Worm (Caenorhabditis elegans) whole organism, L1 larva: ENCODE data around the gene C49C8.8.

Experiments used
- C16A3.4 ChIP-seq: fragments of 150-350 bp; optimal IDR thresholded peaks from 2 replicates; lab custom pipeline; 2014; ENCODE audit warnings: missing biosample characterization, missing genetic modification characterization
- alr-1 ChIP-seq: fragments of 200-800 bp; sonication (Bioruptor generic); optimal IDR thresholded peaks from 2 replicates; lab custom pipeline; 2018; ENCODE audit warnings: borderline replicate concordance, mild to moderate bottlenecking, missing genetic modification characterization, missing compliant biosample characterization
- blmp-1 ChIP-seq: fragments of 150-350 bp; optimal IDR thresholded peaks from 2 replicates; lab custom pipeline; 2014; ENCODE audit warnings: missing biosample characterization, missing genetic modification characterization
- ceh-8 ChIP-seq: fragments of 200-800 bp; sonication (Bioruptor generic); optimal IDR thresholded peaks from 2 replicates; lab custom pipeline; 2018; ENCODE audit warnings: mild to moderate bottlenecking, missing genetic modification characterization, moderate library complexity, missing compliant biosample characterization
- ceh-90 ChIP-seq: sonication (generic microtip); optimal IDR thresholded peaks from 2 replicates; lab custom pipeline; 2016; ENCODE audit warnings: missing genetic modification characterization, missing compliant biosample characterization
- ces-1 ChIP-seq: fragments of 150-350 bp; optimal IDR thresholded peaks from 2 replicates; lab custom pipeline; 2014; ENCODE audit warnings: missing biosample characterization, missing genetic modification reagents, missing genetic modification characterization
- dpl-1 ChIP-seq, 3 experiments: fragments of 150-350 bp in 2 of 3; sonication (generic microtip) in 1 of 3; optimal IDR thresholded peaks; 2 replicates each; lab custom pipeline; 2014 to 2017; ENCODE audit warnings: missing biosample characterization in 3 of 3, missing genetic modification characterization in 3 of 3, missing genetic modification reagents in 3 of 3
- dsc-1 ChIP-seq: sonication (generic microtip); optimal IDR thresholded peaks from 2 replicates; lab custom pipeline; 2016; ENCODE audit warnings: mild to moderate bottlenecking, missing genetic modification characterization, missing compliant biosample characterization
- efl-3 ChIP-seq: fragments of 200-800 bp; sonication (Bioruptor generic); optimal IDR thresholded peaks from 2 replicates; lab custom pipeline; 2018; ENCODE audit warnings: mild to moderate bottlenecking, missing genetic modification characterization, missing compliant biosample characterization
- egl-13 ChIP-seq: sonication (generic microtip); optimal IDR thresholded peaks from 2 replicates; lab custom pipeline; 2016; ENCODE audit warnings: missing genotype, missing genetic modification reagents, missing genetic modification characterization, missing compliant biosample characterization
- egl-27 ChIP-seq, 2 experiments: fragments of 150-350 bp in 1 of 2; sonication (generic microtip); optimal IDR thresholded peaks; 3 replicates each; lab custom pipeline; 2017 to 2018; ENCODE audit warnings: missing biosample characterization in 2 of 2, missing genetic modification characterization in 2 of 2, missing genetic modification reagents in 2 of 2
- elt-2 ChIP-seq: sonication (generic microtip); optimal IDR thresholded peaks from 2 replicates; lab custom pipeline; 2016; ENCODE audit warnings: missing genetic modification characterization, mild to moderate bottlenecking, inconsistent platforms, missing compliant biosample characterization, missing genetic modification reagents
- ets-5 ChIP-seq: fragments of 200-800 bp; sonication (Bioruptor generic); IDR thresholded peaks from 2 replicates; pipeline ENCODE4 v1.3.6; 2022; ENCODE audit warnings: missing genetic modification characterization, missing compliant biosample characterization
- fkh-10 ChIP-seq: sonication (generic microtip); optimal IDR thresholded peaks from 2 replicates; lab custom pipeline; 2017; ENCODE audit warnings: missing biosample characterization, missing genetic modification reagents, missing genetic modification characterization
- fkh-4 ChIP-seq: sonication (generic microtip); optimal IDR thresholded peaks from 2 replicates; lab custom pipeline; 2016; ENCODE audit warnings: missing compliant biosample characterization, missing genetic modification characterization, borderline replicate concordance
- irx-1 ChIP-seq: sonication (generic microtip); optimal IDR thresholded peaks from 2 replicates; lab custom pipeline; 2016; ENCODE audit warnings: missing genetic modification characterization, missing compliant biosample characterization
- lin-14 ChIP-seq: fragments of 200-800 bp; sonication (Bioruptor generic); optimal IDR thresholded peaks from 2 replicates; lab custom pipeline; 2018; ENCODE audit warnings: mild to moderate bottlenecking, missing genetic modification characterization, moderate library complexity, missing compliant biosample characterization
- lin-39 ChIP-seq: fragments of 150-350 bp; optimal IDR thresholded peaks from 2 replicates; lab custom pipeline; 2014; ENCODE audit warnings: missing biosample characterization, missing genetic modification reagents, missing genetic modification characterization
- mef-2 ChIP-seq: fragments of 150-350 bp; optimal IDR thresholded peaks from 2 replicates; lab custom pipeline; 2014; ENCODE audit warnings: missing biosample characterization, missing genetic modification characterization
- mep-1 ChIP-seq: fragments of 150-350 bp; optimal IDR thresholded peaks from 2 replicates; lab custom pipeline; 2014; ENCODE audit warnings: missing biosample characterization, missing genetic modification characterization
- nhr-11 ChIP-seq: fragments of 150-350 bp; optimal IDR thresholded peaks from 2 replicates; lab custom pipeline; 2014; ENCODE audit warnings: missing biosample characterization, missing genetic modification characterization
- nhr-12 ChIP-seq: sonication (generic microtip); optimal IDR thresholded peaks from 2 replicates; lab custom pipeline; 2017; ENCODE audit warnings: missing biosample characterization, missing genetic modification characterization
- nhr-19 ChIP-seq: fragments of 200-800 bp; sonication (Bioruptor generic); conservative IDR thresholded peaks from 2 replicates; pipeline ENCODE4 v1.3.6; 2022; ENCODE audit warnings: missing genetic modification characterization, missing compliant biosample characterization
- nhr-20 ChIP-seq: sonication (generic microtip); optimal IDR thresholded peaks from 2 replicates; lab custom pipeline; 2016; ENCODE audit warnings: mild to moderate bottlenecking, missing genetic modification characterization, missing compliant biosample characterization
- nhr-71 ChIP-seq: sonication (generic microtip); optimal IDR thresholded peaks from 2 replicates; lab custom pipeline; 2016; ENCODE audit warnings: mild to moderate bottlenecking, missing genetic modification characterization, moderate library complexity, missing compliant biosample characterization
- nhr-76 ChIP-seq: sonication (generic microtip); optimal IDR thresholded peaks from 2 replicates; lab custom pipeline; 2017; ENCODE audit warnings: missing biosample characterization, missing genetic modification characterization
- nhr-77 ChIP-seq: fragments of 150-350 bp; optimal IDR thresholded peaks from 2 replicates; lab custom pipeline; 2014; ENCODE audit warnings: missing biosample characterization, missing genetic modification characterization
- nhr-85 ChIP-seq: sonication (generic microtip); peaks from one replicate; lab custom pipeline; 2016; ENCODE audit warnings: missing genetic modification characterization, inconsistent platforms, missing compliant biosample characterization
- pax-3 ChIP-seq: fragments of 200-800 bp; sonication (Bioruptor generic); optimal IDR thresholded peaks from 2 replicates; lab custom pipeline; 2018; ENCODE audit warnings: mild to moderate bottlenecking, missing genetic modification characterization, moderate library complexity, missing compliant biosample characterization
- rnt-1 ChIP-seq: sonication (generic microtip); optimal IDR thresholded peaks from 2 replicates; lab custom pipeline; 2016; ENCODE audit warnings: mild to moderate bottlenecking, missing genetic modification characterization, moderate library complexity, missing compliant biosample characterization
- snpc-4 ChIP-seq: fragments of 150-350 bp; optimal IDR thresholded peaks from 2 replicates; lab custom pipeline; 2014; ENCODE audit warnings: missing biosample characterization, missing genetic modification characterization
- snu-23 ChIP-seq: sonication (generic microtip); optimal IDR thresholded peaks from 2 replicates; lab custom pipeline; 2016; ENCODE audit warnings: missing genetic modification characterization, missing compliant biosample characterization
- sptf-1 ChIP-seq: fragments of 150-350 bp; optimal IDR thresholded peaks from 2 replicates; lab custom pipeline; 2014; ENCODE audit warnings: missing biosample characterization, missing genetic modification characterization
- sup-37 ChIP-seq: fragments of 200-800 bp; sonication (Bioruptor generic); optimal IDR thresholded peaks from 2 replicates; lab custom pipeline; 2018; ENCODE audit warnings: mild to moderate bottlenecking, missing genetic modification characterization, missing compliant biosample characterization
- swsn-7 ChIP-seq: sonication (generic microtip); optimal IDR thresholded peaks from 2 replicates; lab custom pipeline; 2016; ENCODE audit warnings: missing genetic modification characterization, missing compliant biosample characterization
- tbx-2 ChIP-seq: sonication (generic microtip); optimal IDR thresholded peaks from 2 replicates; lab custom pipeline; 2016; ENCODE audit warnings: missing genetic modification characterization, missing compliant biosample characterization
- unc-130 ChIP-seq: fragments of 150-350 bp; optimal IDR thresholded peaks from 2 replicates; lab custom pipeline; 2017; ENCODE audit warnings: missing biosample characterization, missing genetic modification characterization, inconsistent platforms
- unc-30 ChIP-seq: sonication (generic microtip); optimal IDR thresholded peaks from 2 replicates; lab custom pipeline; 2017; ENCODE audit warnings: missing biosample characterization, missing genetic modification characterization
- ztf-11 ChIP-seq, 2 experiments: sonication (generic microtip); optimal IDR thresholded peaks; 2 replicates each; lab custom pipeline; 2016 to 2017; ENCODE audit warnings: missing genetic modification characterization in 2 of 2, missing biosample characterization in 1 of 2, missing compliant biosample characterization in 1 of 2

Gene C49C8.8

DNA sequence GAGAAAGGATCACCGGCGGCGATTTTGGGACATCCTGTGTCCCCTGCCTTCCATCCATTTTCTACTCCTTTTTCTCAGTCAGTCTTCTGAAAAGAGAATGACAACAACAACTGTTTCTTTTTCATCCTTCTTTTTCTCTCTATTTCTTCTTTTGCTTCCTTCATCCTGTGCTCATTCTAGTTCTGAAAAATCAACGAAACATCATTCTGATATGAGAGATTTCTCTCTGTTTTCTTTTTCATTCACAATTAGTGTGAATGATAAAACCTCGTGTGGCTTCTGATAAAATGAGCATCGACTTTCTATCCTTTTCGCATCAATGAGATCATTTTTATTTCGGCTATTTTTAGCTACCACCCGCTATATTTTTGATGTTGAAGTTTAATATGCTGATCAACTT lies 46.7 kb upstream of the C49C8.8 start (continued):
- no peak for TF ChIP-seq alr-1
- TF ChIP-seq fkh-10 (GFP tag; lab: Kevin White, UChicago): no peak
- no peak for TF ChIP-seq pax-3 (tag; lab: Kevin White, UChicago)
- no peak for TF ChIP-seq ztf-11 (tag; optimal IDR thresholded peaks at IDR 0.05; lab: Kevin White, UChicago)
- TF ChIP-seq nhr-12 (tag; lab: Kevin White, UChicago): no peak
- TF ChIP-seq sptf-1: no peak
- no peak for TF ChIP-seq ets-5 (GFP tag; lab: Robert Waterston, UW)
- TF ChIP-seq irx-1 (tag; lab: Kevin White, UChicago): no peak
- no peak for TF ChIP-seq efl-3
- TF ChIP-seq dpl-1 (GFP tag; optimal IDR thresholded peaks at IDR 0.05; lab: Kevin White, UChicago): no peak
- TF ChIP-seq rnt-1: peak; percentile 43
- peak; percentile 4 for TF ChIP-seq swsn-7 (tag; lab: Kevin White, UChicago)
- no peak for TF ChIP-seq elt-2 (tag; lab: Kevin White, UChicago)
- no peak for TF ChIP-seq dsc-1 (tag; lab: Kevin White, UChicago)
- peak; percentile 44 for TF ChIP-seq lin-39 (tag; lab: Kevin White, UChicago)
- no peak for TF ChIP-seq C16A3.4
- TF ChIP-seq nhr-76: no peak
- no peak for TF ChIP-seq mep-1 (tag; lab: Kevin White, UChicago)
- TF ChIP-seq ceh-90 (tag; lab: Kevin White, UChicago): no peak
- peak; percentile 45 for TF ChIP-seq nhr-11 (tag; lab: Kevin White, UChicago)
- no peak for TF ChIP-seq egl-13 (tag; lab: Kevin White, UChicago)
- no peak for TF ChIP-seq unc-30 (tag; lab: Kevin White, UChicago)
- no peak for TF ChIP-seq egl-27 (tag; optimal IDR thresholded peaks at IDR 0.05; lab: Kevin White, UChicago)

DNA sequence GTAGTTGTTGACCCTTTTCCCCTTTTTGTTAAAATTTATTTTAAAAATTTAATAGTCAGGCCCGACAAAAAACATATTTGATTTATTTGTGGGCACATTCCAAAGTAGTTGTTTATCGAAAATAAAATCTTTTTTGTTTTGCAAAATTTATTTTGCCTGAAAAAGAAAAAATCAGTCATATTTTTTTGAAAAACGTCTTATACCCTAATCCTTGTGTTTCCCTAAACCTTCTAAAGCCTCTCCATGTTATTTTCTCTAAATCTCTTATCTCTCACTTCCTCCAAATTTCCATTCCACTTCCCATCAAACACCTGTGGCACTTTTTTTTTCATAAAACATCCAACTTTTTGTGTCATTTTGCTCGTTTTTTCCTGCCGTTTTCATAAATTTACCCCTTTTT lies 43.7 kb upstream of the C49C8.8 start:
- TF ChIP-seq nhr-71 (tag; lab: Kevin White, UChicago) (no peak), snpc-4 (tag; lab: Kevin White, UChicago) (no peak), unc-130 (tag; lab: Kevin White, UChicago) (no peak), mef-2 (tag; lab: Kevin White, UChicago) (no peak)

ce11 chrIV:8608934-8609333 lies 43.0 kb upstream of the C49C8.8 start, which contains the start of gene F42A9.6:
TSS of gene F42A9.6 (plus strand) at chrIV:8609234.
- no peak for TF ChIP-seq nhr-12 (tag; lab: Kevin White, UChicago)
- no peak for TF ChIP-seq tbx-2 (tag; lab: Kevin White, UChicago)
- no peak for TF ChIP-seq nhr-85 (tag; lab: Kevin White, UChicago)
- TF ChIP-seq ceh-8: no peak
- TF ChIP-seq pax-3 (tag; lab: Kevin White, UChicago): no peak
- no peak for TF ChIP-seq lin-14 (GFP tag; lab: Kevin White, UChicago)
- no peak for TF ChIP-seq fkh-10 (GFP tag; lab: Kevin White, UChicago)
- no peak for TF ChIP-seq sup-37
- no peak for TF ChIP-seq nhr-77 (tag; lab: Kevin White, UChicago)
- TF ChIP-seq ces-1 (GFP tag; lab: Kevin White, UChicago): no peak
- no peak for TF ChIP-seq snu-23 (GFP tag; lab: Kevin White, UChicago)
- TF ChIP-seq nhr-19 (GFP tag; lab: Robert Waterston, UW): no peak

ce11 chrIV:8611886-8612542 lies 39.9 kb upstream of the C49C8.8 start, which contains the start of the genes F42A9.17 and cyp-33E2:
TSS of gene F42A9.17 (minus strand) at chrIV:8611936.
TSS of gene cyp-33E2 (plus strand) at chrIV:8612334.
- TF ChIP-seq fkh-4 (tag; lab: Kevin White, UChicago) (no peak), elt-2 (tag; lab: Kevin White, UChicago) (peak; percentile 60), ceh-8 (no peak), nhr-20 (tag; lab: Kevin White, UChicago) (no peak), lin-14 (GFP tag; lab: Kevin White, UChicago) (peak; percentile 64), blmp-1 (tag; lab: Kevin White, UChicago) (no peak)
- TF ChIP-seq, all 84 proteins: peak for 2
